Fruit fly (Drosophila melanogaster): ENCODE results near the gene Spag1.

Spag1 gene

dm6 chr3R:26968823-26969638 is 21.4 kb downstream of the Spag1 start (continued):
- TF ChIP-seq gsb (GFP tag; IDR thresholded peaks at IDR 0.05), result peak; percentile 46; the same call in 1 of the 2 replicates
- no peak for TF ChIP-seq CG13296 (GFP tag; optimal IDR thresholded peaks at IDR 0.05)
- no peak for TF ChIP-seq Atf3 (GFP tag; optimal IDR thresholded peaks at IDR 0.05)
- no peak for TF ChIP-seq Bteb2 (GFP tag; optimal IDR thresholded peaks at IDR 0.05)
- no peak for TF ChIP-seq CG9876 (GFP tag; optimal IDR thresholded peaks at IDR 0.05)
- TF ChIP-seq B-H1 (GFP tag; IDR thresholded peaks at IDR 0.05), result no peak
- TF ChIP-seq CG4404 (GFP tag; IDR thresholded peaks at IDR 0.05), result no peak
- no peak for TF ChIP-seq dan (GFP tag; IDR thresholded peaks at IDR 0.05)
- TF ChIP-seq CG8765 (GFP tag; IDR thresholded peaks at IDR 0.05), result no peak
- no peak for TF ChIP-seq HLHmδ (GFP tag; optimal IDR thresholded peaks at IDR 0.05)
- TF ChIP-seq kni (GFP tag; optimal IDR thresholded peaks at IDR 0.05), result no peak
- TF ChIP-seq NK7.1 (GFP tag; optimal IDR thresholded peaks at IDR 0.05), result no peak
- TF ChIP-seq CG2120 (GFP tag; optimal IDR thresholded peaks at IDR 0.05), result peak; percentile 10
- no peak for TF ChIP-seq zen (tag; optimal IDR thresholded peaks at IDR 0.05)
- TF ChIP-seq CG9437 (GFP tag; optimal IDR thresholded peaks at IDR 0.05), result no peak
- no peak for TF ChIP-seq CG3065 (GFP tag; optimal IDR thresholded peaks at IDR 0.05)
- peak; percentile 20 for TF ChIP-seq CG17385 (GFP tag; optimal IDR thresholded peaks at IDR 0.05)
- no peak for TF ChIP-seq dm (GFP tag; optimal IDR thresholded peaks at IDR 0.05)
- TF ChIP-seq Poxn (GFP tag; IDR thresholded peaks at IDR 0.05), result no peak
- TF ChIP-seq E2f2 (GFP tag; IDR thresholded peaks at IDR 0.05), result 0 out of 2 replicates have a peak, but pooled peaks have one; percentile 16
- no peak for TF ChIP-seq CG4707 (GFP tag; optimal IDR thresholded peaks at IDR 0.05)
- no peak for TF ChIP-seq Mad (GFP tag; optimal IDR thresholded peaks at IDR 0.05)
- no peak for TF ChIP-seq HLH54F (GFP tag; optimal IDR thresholded peaks at IDR 0.05)
- TF ChIP-seq Sox102F (GFP tag; optimal IDR thresholded peaks at IDR 0.05), result peak; percentile 36
- TF ChIP-seq Dad (GFP tag; optimal IDR thresholded peaks at IDR 0.05), result no peak
- no peak for TF ChIP-seq CG1647 (GFP tag; optimal IDR thresholded peaks at IDR 0.05)
- no peak for TF ChIP-seq ash1 (GFP tag; optimal IDR thresholded peaks at IDR 0.05)
- peak; percentile 13 for TF ChIP-seq CG10979 (tag; optimal IDR thresholded peaks at IDR 0.05)
- TF ChIP-seq Fer1 (GFP tag; optimal IDR thresholded peaks at IDR 0.05), result no peak
- TF ChIP-seq Abd-B (GFP tag; optimal IDR thresholded peaks at IDR 0.05), result no peak
- TF ChIP-seq prd (optimal IDR thresholded peaks at IDR 0.05), result no peak
- TF ChIP-seq prd (GFP tag; IDR thresholded peaks at IDR 0.05), result no peak
- TF ChIP-seq Lim3 (GFP tag; IDR thresholded peaks at IDR 0.05), result peak; percentile 54; the same call in 1 of the 2 replicates
- TF ChIP-seq ase (GFP tag; IDR thresholded peaks at IDR 0.05), result no peak
- no peak for TF ChIP-seq CG13624 (GFP tag; optimal IDR thresholded peaks at IDR 0.05)
- no peak for TF ChIP-seq CG18476 (GFP tag; optimal IDR thresholded peaks at IDR 0.05)
- TF ChIP-seq CG12769 (tag; optimal IDR thresholded peaks at IDR 0.05), result peak; percentile 80
- no peak for TF ChIP-seq CG6813 (GFP tag; optimal IDR thresholded peaks at IDR 0.05)
- TF ChIP-seq CG17912 (GFP tag; optimal IDR thresholded peaks at IDR 0.05), result no peak
- peak; percentile 36 for TF ChIP-seq CG15269 (tag; optimal IDR thresholded peaks at IDR 0.05)
- TF ChIP-seq CG12299 (tag; optimal IDR thresholded peaks at IDR 0.05), result no peak
- no peak for TF ChIP-seq Atf-2 (GFP tag; optimal IDR thresholded peaks at IDR 0.05)
- no peak for TF ChIP-seq nerfin-1 (tag; optimal IDR thresholded peaks at IDR 0.05)
- TF ChIP-seq gcm (GFP tag; optimal IDR thresholded peaks at IDR 0.05), result peak; percentile 21
- no peak for TF ChIP-seq CG11093 (GFP tag; IDR thresholded peaks at IDR 0.05)
- no peak for TF ChIP-seq Dref (GFP tag; IDR thresholded peaks at IDR 0.05)
- TF ChIP-seq jing (GFP tag; optimal IDR thresholded peaks at IDR 0.05), result no peak
- no peak for TF ChIP-seq gfzf (GFP tag; optimal IDR thresholded peaks at IDR 0.05)
- no peak for TF ChIP-seq tll (GFP tag; optimal IDR thresholded peaks at IDR 0.05)
- TF ChIP-seq CG7372 (GFP tag; IDR thresholded peaks at IDR 0.05), result no peak
